Worm (Caenorhabditis elegans): ENCODE results near the gene dod-20.

The dod-20 gene

DNA sequence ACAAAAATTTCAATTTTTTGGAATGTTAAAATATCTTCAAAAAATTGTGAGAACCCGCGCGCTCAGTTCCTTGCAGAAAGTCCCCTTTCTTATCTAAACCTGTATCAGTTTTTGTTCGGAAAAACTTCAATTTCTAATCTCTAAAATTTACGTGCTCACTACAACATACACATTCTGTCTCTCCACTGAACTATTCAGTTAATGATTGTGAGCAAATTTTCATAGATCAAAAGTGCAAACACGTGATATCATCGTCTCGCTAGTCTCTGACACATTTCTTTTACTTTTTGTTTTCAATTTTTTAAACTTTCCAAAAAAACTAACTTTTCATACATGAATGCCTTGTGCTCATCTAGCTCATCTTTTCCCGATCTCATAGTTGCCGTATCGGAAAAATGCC, 37.2 kb downstream of the dod-20 start, which contains the start of gene nhr-203:
Gene nhr-203, plus strand, starts transcription at position 332 of the 400 bp plus-strand sequence.
- TF ChIP-seq elt-2 (tag; optimal IDR thresholded peaks at IDR 0.05) (peak; percentile 26), fax-1 (tag; optimal IDR thresholded peaks at IDR 0.05) (no peak)

DNA sequence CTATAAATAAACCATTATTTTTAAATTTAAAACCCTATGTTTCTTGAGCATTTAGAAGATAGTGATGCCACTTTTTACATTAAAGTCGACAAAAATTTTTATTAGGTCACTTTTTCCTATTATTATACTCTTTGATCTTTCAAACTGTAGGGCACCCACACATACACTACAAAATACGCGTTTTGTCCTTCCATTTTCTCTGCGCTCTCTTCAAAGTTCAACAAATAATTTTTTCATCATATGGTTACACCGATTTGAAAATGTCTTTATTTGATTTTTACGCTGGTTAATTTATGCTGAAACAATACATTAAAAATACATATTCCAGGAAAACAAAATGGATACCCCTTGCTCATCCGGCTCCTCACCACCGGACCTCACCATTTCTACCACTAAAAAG, 40.0 kb downstream of the dod-20 start, which contains the start of gene nhr-202:
Gene nhr-202, plus strand, starts transcription at position 326 of the 400 bp plus-strand sequence.
- TF ChIP-seq nhr-232 (tag; optimal IDR thresholded peaks at IDR 0.05), result no peak

DNA sequence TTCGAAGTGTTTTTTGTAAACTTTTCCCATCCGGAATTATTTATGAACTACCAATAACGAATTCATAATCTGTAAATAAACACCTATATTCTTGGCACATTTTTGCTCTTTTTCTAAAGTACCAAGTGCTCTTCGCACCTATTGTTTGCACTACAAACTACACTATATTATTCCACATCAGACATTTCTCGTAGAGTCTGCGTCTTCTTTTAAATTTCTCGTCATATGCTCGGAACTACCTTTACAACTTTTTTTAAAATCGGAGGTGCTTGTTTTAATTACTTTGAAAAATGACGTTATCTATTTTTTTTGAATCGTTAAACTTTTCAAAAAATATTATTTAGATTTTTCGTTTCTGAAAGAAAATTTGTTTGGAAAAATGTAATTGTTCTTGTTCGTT, 42.6 kb downstream of the dod-20 start, which contains the start of gene nhr-201:
Gene nhr-201, plus strand, starts transcription at position 29 of the 400 bp plus-strand sequence.
- TF ChIP-seq eyg-1 (tag; optimal IDR thresholded peaks at IDR 0.05), result no peak
- no peak for TF ChIP-seq ceh-22 (tag; optimal IDR thresholded peaks at IDR 0.05)
- no peak for TF ChIP-seq fkh-10 (GFP tag; optimal IDR thresholded peaks at IDR 0.05)
- TF ChIP-seq F13H6.1 (tag; optimal IDR thresholded peaks at IDR 0.05), result no peak
- no peak for TF ChIP-seq madf-2 (tag; optimal IDR thresholded peaks at IDR 0.05)
- no peak for TF ChIP-seq ceh-31 (tag; optimal IDR thresholded peaks at IDR 0.05)
- no peak for TF ChIP-seq pax-1 (tag; optimal IDR thresholded peaks at IDR 0.05)
- TF ChIP-seq ama-1 (optimal IDR thresholded peaks at IDR 0.05), result no peak

DNA sequence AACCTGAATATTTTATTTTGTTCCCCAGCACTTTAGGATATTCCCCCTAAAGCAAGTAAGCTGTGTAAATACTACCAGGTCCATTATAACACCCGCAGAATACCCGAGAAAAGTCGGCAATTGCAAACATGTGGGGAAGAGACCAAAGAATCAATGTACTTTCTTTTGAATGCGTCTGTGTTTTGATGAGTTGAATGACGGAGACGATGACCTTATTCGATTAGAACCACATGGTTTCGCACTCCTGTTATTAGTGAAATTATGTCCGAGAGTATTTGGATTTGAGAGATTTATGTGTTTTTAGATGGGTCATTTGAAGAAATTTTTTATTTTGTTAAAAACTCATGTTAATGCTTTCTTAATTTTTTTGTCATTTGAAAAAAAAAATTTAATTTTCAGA, 43.1 kb downstream of the dod-20 start:
- TF ChIP-seq hlh-8 (tag; optimal IDR thresholded peaks at IDR 0.05), result no peak
- no peak for TF ChIP-seq ceh-14 (tag; optimal IDR thresholded peaks at IDR 0.05)
- TF ChIP-seq elt-2 (tag; optimal IDR thresholded peaks at IDR 0.05), result no peak
- TF ChIP-seq C08G9.2 (tag; optimal IDR thresholded peaks at IDR 0.05), result no peak
- no peak for TF ChIP-seq lim-6 (tag; optimal IDR thresholded peaks at IDR 0.05)
- TF ChIP-seq unc-86 (tag; optimal IDR thresholded peaks at IDR 0.05), result no peak
- TF ChIP-seq sox-2 (GFP tag; IDR thresholded peaks at IDR 0.05), result no peak
- TF ChIP-seq ceh-6 (GFP tag; optimal IDR thresholded peaks at IDR 0.05), result no peak
- TF ChIP-seq rnt-1 (tag; optimal IDR thresholded peaks at IDR 0.05), result no peak
- TF ChIP-seq syd-9 (tag; optimal IDR thresholded peaks at IDR 0.05), result no peak
- TF ChIP-seq pax-1 (tag; optimal IDR thresholded peaks at IDR 0.05), result no peak
- TF ChIP-seq ceh-45 (GFP tag; IDR thresholded peaks at IDR 0.05), result no peak
- TF ChIP-seq fkh-6 (tag; optimal IDR thresholded peaks at IDR 0.05), result no peak
- no peak for TF ChIP-seq pag-3 (tag; optimal IDR thresholded peaks at IDR 0.05; ENCODE audit: borderline replicate concordance)
- TF ChIP-seq npax-4 (tag; optimal IDR thresholded peaks at IDR 0.05), result no peak
- no peak for TF ChIP-seq hlh-15 (tag; optimal IDR thresholded peaks at IDR 0.05)
- no peak for TF ChIP-seq zip-5 (tag; optimal IDR thresholded peaks at IDR 0.05)
- TF ChIP-seq ets-4 (tag; optimal IDR thresholded peaks at IDR 0.05), result no peak
- TF ChIP-seq gmeb-2 (tag; optimal IDR thresholded peaks at IDR 0.05), result no peak

DNA sequence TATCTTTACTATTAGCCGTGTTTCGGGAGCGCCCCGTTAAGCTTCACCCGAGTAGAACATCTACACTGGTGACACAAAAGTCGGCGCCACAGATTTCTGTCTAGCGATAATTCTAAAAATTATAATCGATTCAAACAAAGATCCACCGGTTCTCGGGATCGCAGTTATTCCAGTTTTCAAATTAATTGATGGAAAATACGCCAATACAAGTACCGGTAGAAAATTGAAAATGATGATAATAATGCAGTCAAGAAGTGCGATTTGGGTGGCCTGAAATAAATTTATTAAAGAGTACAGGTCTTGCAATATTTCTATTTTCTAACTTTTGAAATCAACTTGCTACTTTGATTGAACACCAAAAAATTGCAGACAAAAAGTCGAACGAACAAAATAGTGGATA, 45.3 kb downstream of the dod-20 start:
- TF ChIP-seq fkh-6 (tag; optimal IDR thresholded peaks at IDR 0.05), result no peak
- no peak for TF ChIP-seq nfya-1 (tag; optimal IDR thresholded peaks at IDR 0.05)
- no peak for TF ChIP-seq ama-1 (optimal IDR thresholded peaks at IDR 0.05)
- no peak for TF ChIP-seq rnt-1 (tag; optimal IDR thresholded peaks at IDR 0.05)

DNA sequence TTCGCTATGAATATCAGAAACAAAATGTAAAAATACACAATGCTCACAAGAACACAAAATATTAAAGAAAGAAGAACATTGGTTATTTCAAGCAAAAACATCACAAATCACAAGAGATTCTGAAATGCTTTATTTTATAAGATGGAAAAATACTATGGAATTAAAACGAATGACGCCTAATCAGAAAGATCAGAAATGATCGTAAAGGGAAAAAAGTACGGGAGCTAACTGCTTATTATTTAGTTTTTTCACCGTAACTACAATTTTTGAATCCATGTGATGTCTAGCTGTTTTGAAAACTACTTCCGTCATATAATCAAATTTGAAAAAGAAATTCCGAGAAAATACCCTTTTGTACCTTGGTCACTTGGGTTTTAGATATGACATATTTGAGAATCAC, 46.2 kb downstream of the dod-20 start, which contains the start of gene srbc-57:
Gene srbc-57, minus strand, starts transcription at position 101 of the 400 bp plus-strand sequence.
- TF ChIP-seq ceh-48 (tag; optimal IDR thresholded peaks at IDR 0.05) (no peak), ceh-34 (tag; optimal IDR thresholded peaks at IDR 0.05) (no peak), elt-4 (tag; optimal IDR thresholded peaks at IDR 0.05) (no peak), che-1 (tag; optimal IDR thresholded peaks at IDR 0.05) (no peak), nhr-232 (tag; optimal IDR thresholded peaks at IDR 0.05) (no peak), ceh-30 (tag; optimal IDR thresholded peaks at IDR 0.05) (no peak), hlh-6 (tag; optimal IDR thresholded peaks at IDR 0.05) (no peak), pax-1 (tag; optimal IDR thresholded peaks at IDR 0.05) (no peak), ceh-2 (tag; optimal IDR thresholded peaks at IDR 0.05) (no peak), pag-3 (tag; optimal IDR thresholded peaks at IDR 0.05; ENCODE audit: borderline replicate concordance) (no peak), eyg-1 (tag; optimal IDR thresholded peaks at IDR 0.05) (no peak), zip-5 (tag; optimal IDR thresholded peaks at IDR 0.05) (no peak), rnt-1 (tag; optimal IDR thresholded peaks at IDR 0.05) (no peak), fkh-6 (tag; optimal IDR thresholded peaks at IDR 0.05) (no peak), K02D7.2 (tag; optimal IDR thresholded peaks at IDR 0.05) (no peak), pha-4 (tag; optimal IDR thresholded peaks at IDR 0.05) (no peak), sox-2 (GFP tag; IDR thresholded peaks at IDR 0.05) (no peak), nhr-11 (tag; optimal IDR thresholded peaks at IDR 0.05) (no peak), K09A11.1 (tag; optimal IDR thresholded peaks at IDR 0.05; ENCODE audit: insufficient read depth) (no peak), ceh-45 (GFP tag; IDR thresholded peaks at IDR 0.05) (no peak)

All from whole organism, late embryonic.